Worm (Caenorhabditis elegans) whole organism, late embryonic: Measurements from ENCODE around the gene pho-1.

ENCODE experiments used
- elt-2 ChIP-seq: sonication (generic microtip); optimal IDR thresholded peaks from 2 replicates; lab custom pipeline; 2016; ENCODE audit warnings: missing genetic modification reagents, missing genetic modification characterization, missing compliant biosample characterization
- elt-4 ChIP-seq: sonication (generic microtip); optimal IDR thresholded peaks from 2 replicates; lab custom pipeline; 2016; ENCODE audit warnings: missing genetic modification characterization, missing compliant biosample characterization
- eyg-1 ChIP-seq: sonication (generic microtip); optimal IDR thresholded peaks from 2 replicates; lab custom pipeline; 2016; ENCODE audit warnings: missing genotype, missing genetic modification characterization, missing compliant biosample characterization
- hlh-15 ChIP-seq: sonication (generic microtip); optimal IDR thresholded peaks from 2 replicates; lab custom pipeline; 2016; ENCODE audit warnings: missing genetic modification characterization, missing compliant biosample characterization
- unc-55 ChIP-seq: sonication (generic microtip); optimal IDR thresholded peaks from 2 replicates; lab custom pipeline; 2017; ENCODE audit warnings: missing biosample characterization, missing genetic modification reagents, missing genetic modification characterization

DNA sequence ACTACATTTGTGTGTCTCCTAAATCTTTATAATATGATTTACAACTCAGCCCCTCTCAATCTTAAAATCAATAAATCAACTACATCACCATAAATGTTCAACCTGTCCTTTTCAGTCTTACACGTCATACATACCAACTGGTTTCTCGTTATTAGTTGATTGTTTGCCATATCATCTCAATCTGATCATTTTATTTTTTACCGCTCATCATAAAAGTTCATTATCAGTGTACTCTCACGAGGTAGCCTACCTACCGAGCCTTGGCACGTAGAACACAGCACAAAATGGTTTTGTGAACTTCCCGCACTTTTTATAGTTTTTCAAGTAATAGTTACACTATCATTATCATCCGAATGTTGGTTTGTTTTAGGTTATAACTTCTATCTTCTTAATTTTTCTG is 45.5 kb upstream of the pho-1 start:
- TF ChIP-seq hlh-15 (tag; lab: Kevin White, UChicago) = no peak
- no peak for TF ChIP-seq unc-55 (GFP tag; lab: Kevin White, UChicago)
- TF ChIP-seq elt-4 (tag; lab: Kevin White, UChicago) = no peak
- no peak for TF ChIP-seq eyg-1
- no peak for TF ChIP-seq elt-2 (tag; lab: Kevin White, UChicago)
